Fruit fly (Drosophila melanogaster): ENCODE data around the gene Ocho.
A peak's percentile ranks its signal among the peaks of the same experiment; 100 is the strongest.

Ocho gene

dm6 chr3L:14969171-14969570 is 5.5 kb upstream of the Ocho start, which contains the start of gene Tom:
TSS of gene Tom (plus strand) at chr3L:14969344.
- TF ChIP-seq chm (GFP tag; IDR thresholded peaks at IDR 0.05): peak; percentile 84; the same call in 1 of the 2 replicates
- no peak for TF ChIP-seq Hr3 (GFP tag; optimal IDR thresholded peaks at IDR 0.05)
- TF ChIP-seq Xbp1 (GFP tag; optimal IDR thresholded peaks at IDR 0.05): no peak
- TF ChIP-seq pros (GFP tag; optimal IDR thresholded peaks at IDR 0.05): peak; percentile 71
- TF ChIP-seq CG31224 (GFP tag; IDR thresholded peaks at IDR 0.05): no peak
- TF ChIP-seq ham (GFP tag; IDR thresholded peaks at IDR 0.05): no peak
- peak; percentile 13 for TF ChIP-seq Deaf1 (tag; optimal IDR thresholded peaks at IDR 0.05)
- TF ChIP-seq CG13123 (GFP tag; optimal IDR thresholded peaks at IDR 0.05): no peak
- TF ChIP-seq az2 (GFP tag; optimal IDR thresholded peaks at IDR 0.05): no peak
- TF ChIP-seq CG5953 (GFP tag; IDR thresholded peaks at IDR 0.05): no peak
- TF ChIP-seq Stat92E (GFP tag; optimal IDR thresholded peaks at IDR 0.05): peak in 1 of 3 experiments; percentile 1
- TF ChIP-seq cad (GFP tag; optimal IDR thresholded peaks at IDR 0.05): peak; percentile 22
- TF ChIP-seq sens (GFP tag): peak; percentile 65
- TF ChIP-seq Max (GFP tag; optimal IDR thresholded peaks at IDR 0.05): no peak
- TF ChIP-seq CG17385 (GFP tag; optimal IDR thresholded peaks at IDR 0.05): peak; percentile 23
- no peak for TF ChIP-seq Mes4 (GFP tag; optimal IDR thresholded peaks at IDR 0.05)
- no peak for TF ChIP-seq tin (GFP tag; optimal IDR thresholded peaks at IDR 0.05)
- peak; percentile 91 for TF ChIP-seq CG15479 (GFP tag; optimal IDR thresholded peaks at IDR 0.05)
- TF ChIP-seq stc (GFP tag; IDR thresholded peaks at IDR 0.05): no peak
- TF ChIP-seq slou (GFP tag; optimal IDR thresholded peaks at IDR 0.05): no peak
- TF ChIP-seq Scr (GFP tag; IDR thresholded peaks at IDR 0.05; ENCODE audit: partially characterized antibody): no peak
- no peak for TF ChIP-seq Dek (tag; optimal IDR thresholded peaks at IDR 0.05)
- TF ChIP-seq CG12744 (GFP tag; optimal IDR thresholded peaks at IDR 0.05): no peak
- no peak for TF ChIP-seq pnt (GFP tag; optimal IDR thresholded peaks at IDR 0.05)
- TF ChIP-seq CG13287 (GFP tag; IDR thresholded peaks at IDR 0.05; ENCODE audit: partially characterized antibody): no peak
- no peak for TF ChIP-seq crol (GFP tag; IDR thresholded peaks at IDR 0.05)
- TF ChIP-seq CG2120 (GFP tag; optimal IDR thresholded peaks at IDR 0.05): no peak
- no peak for TF ChIP-seq CG14441 (GFP tag; IDR thresholded peaks at IDR 0.05)
- no peak for TF ChIP-seq pfk (GFP tag; optimal IDR thresholded peaks at IDR 0.05)
- no peak for TF ChIP-seq HHEX (GFP tag; optimal IDR thresholded peaks at IDR 0.05)
- peak; percentile 33 for TF ChIP-seq ac (GFP tag; optimal IDR thresholded peaks at IDR 0.05)
- no peak for TF ChIP-seq jing (GFP tag; optimal IDR thresholded peaks at IDR 0.05)
- peak; percentile 3; the same call in 1 of the 2 replicates for TF ChIP-seq vvl (GFP tag; IDR thresholded peaks at IDR 0.05)
- TF ChIP-seq CG3995 (GFP tag; optimal IDR thresholded peaks at IDR 0.05): no peak
- TF ChIP-seq CG14860 (GFP tag; IDR thresholded peaks at IDR 0.05; ENCODE audit: partially characterized antibody): no peak
- TF ChIP-seq CG6791 (GFP tag; IDR thresholded peaks at IDR 0.05; ENCODE audit: partially characterized antibody): no peak
- TF ChIP-seq ERR (GFP tag; optimal IDR thresholded peaks at IDR 0.05): no peak
- TF ChIP-seq CG2199 (GFP tag; IDR thresholded peaks at IDR 0.05): peak; percentile 59; the same call in 1 of the 3 replicates
- TF ChIP-seq Optix (GFP tag; IDR thresholded peaks at IDR 0.05): no peak
- peak; percentile 50 for TF ChIP-seq fd102C (GFP tag; optimal IDR thresholded peaks at IDR 0.05)
- TF ChIP-seq amos (GFP tag; IDR thresholded peaks at IDR 0.05; ENCODE audit: partially characterized antibody): no peak
- no peak for TF ChIP-seq CG7745 (tag; optimal IDR thresholded peaks at IDR 0.05)
- no peak for TF ChIP-seq gsb-n (tag; optimal IDR thresholded peaks at IDR 0.05)
- TF ChIP-seq CG11398 (GFP tag; optimal IDR thresholded peaks at IDR 0.05): no peak
- TF ChIP-seq Elba2 (GFP tag; optimal IDR thresholded peaks at IDR 0.05): peak; percentile 50
- no peak for TF ChIP-seq dmrt11E (tag; optimal IDR thresholded peaks at IDR 0.05)
- TF ChIP-seq Hr78 (GFP tag; optimal IDR thresholded peaks at IDR 0.05): no peak
- no peak for TF ChIP-seq CG17568 (GFP tag; optimal IDR thresholded peaks at IDR 0.05)
- no peak for TF ChIP-seq CG16815 (GFP tag; optimal IDR thresholded peaks at IDR 0.05)
- TF ChIP-seq CG11696 (GFP tag; IDR thresholded peaks at IDR 0.05): no peak
- no peak for TF ChIP-seq CG10431 (GFP tag; optimal IDR thresholded peaks at IDR 0.05)
